Fruit fly (Drosophila melanogaster): ENCODE measurements around the gene gt.
A peak's percentile ranks its signal among the peaks of the same experiment; 100 is the strongest.

Gene gt

DNA sequence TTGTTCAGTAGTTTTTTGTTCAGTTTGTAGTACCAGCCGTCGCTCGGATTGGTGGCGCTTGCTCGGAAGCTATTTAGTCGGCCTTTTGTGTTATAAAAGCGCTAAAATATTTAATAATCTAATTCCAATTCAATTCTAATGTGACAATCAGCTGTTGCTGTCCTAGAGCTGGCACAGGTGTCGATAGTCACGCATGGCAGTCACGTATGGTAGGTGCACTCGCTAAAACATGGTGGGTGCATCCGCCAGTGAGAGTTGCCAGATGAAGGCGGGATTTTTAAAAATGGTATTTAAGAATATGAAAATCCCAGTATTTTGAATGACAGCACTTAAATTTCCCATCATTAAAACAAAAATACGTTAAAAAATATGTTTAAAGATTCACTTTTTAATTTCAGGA lies 15.0 kb upstream of the gt start, which contains the start of gene tko:
TSS of gene tko (minus strand) at position 179 of the 400 bp plus-strand sequence.
- TF ChIP-seq CG8478 (optimal IDR thresholded peaks at IDR 0.05) (no peak), CTCF (optimal IDR thresholded peaks at IDR 0.05) (peak in 1 of 2 experiments; percentile 62)

DNA sequence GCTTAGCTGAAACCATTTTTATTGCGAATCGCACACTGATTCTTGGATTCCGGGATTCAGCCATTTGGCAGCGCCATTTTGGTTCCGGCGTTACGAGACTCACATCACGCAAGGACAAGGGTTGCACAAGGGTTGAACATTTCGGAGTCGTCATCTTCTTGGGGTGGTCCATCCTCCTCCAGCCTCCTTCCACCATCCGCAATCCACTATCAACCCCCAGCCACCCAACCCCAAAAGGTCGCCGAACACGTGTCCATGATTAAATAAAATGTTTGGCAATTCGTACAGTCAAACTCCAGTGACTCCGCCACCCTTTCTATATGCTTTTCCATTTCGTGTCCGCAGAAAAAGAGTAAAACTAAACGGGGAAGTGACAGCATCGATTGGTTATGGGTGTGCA lies 11.5 kb upstream of the gt start:
- TF ChIP-seq CG8478 (optimal IDR thresholded peaks at IDR 0.05), result no peak
- TF ChIP-seq CTCF (optimal IDR thresholded peaks at IDR 0.05), result no peak

DNA sequence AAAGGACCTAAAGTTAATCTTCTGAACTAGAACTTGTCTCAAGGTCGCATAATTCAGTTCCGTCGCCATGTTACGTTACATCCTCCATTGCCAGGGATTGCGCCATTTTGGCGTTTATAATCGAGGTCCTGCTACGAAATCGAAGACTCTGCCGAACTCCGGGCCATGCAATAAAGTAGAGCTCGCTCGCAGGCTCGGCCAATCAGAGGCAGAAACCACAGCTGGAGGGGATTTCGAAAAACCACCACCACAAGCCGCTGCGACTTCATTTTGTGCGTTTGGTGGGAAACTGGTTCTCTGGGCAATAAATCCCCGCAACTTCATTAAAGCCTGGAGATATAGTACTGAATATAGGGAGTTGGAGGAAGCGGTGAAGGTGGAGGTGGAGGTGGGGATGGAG lies 6.1 kb upstream of the gt start:
- TF ChIP-seq CTCF (optimal IDR thresholded peaks at IDR 0.05) (no peak), CG8478 (optimal IDR thresholded peaks at IDR 0.05) (no peak)

DNA sequence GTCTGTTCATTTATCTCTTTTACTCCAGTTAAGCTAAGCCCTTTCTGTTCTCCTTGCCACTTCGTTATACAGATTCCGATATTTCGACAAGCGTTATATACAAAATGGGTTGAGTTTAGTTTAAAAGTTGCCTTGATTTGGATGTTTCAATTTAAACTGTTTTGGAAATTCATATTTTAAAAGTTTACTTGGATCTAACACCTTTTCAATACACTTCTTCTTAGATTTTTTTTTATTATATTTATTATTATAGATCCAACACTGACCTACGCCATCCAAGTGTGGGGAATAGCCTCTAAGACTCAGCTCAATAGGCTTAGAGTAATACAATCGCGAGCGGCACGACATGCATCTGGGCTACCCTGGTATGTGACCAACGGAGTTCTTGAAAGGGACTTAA lies 3.0 kb downstream of the gt start, which contains the start of gene CG32797:
TSS of gene CG32797 (minus strand) at position 101 of the 400 bp plus-strand sequence.
- TF ChIP-seq CG8478 (optimal IDR thresholded peaks at IDR 0.05), result no peak
- no peak for TF ChIP-seq CTCF (optimal IDR thresholded peaks at IDR 0.05)

DNA sequence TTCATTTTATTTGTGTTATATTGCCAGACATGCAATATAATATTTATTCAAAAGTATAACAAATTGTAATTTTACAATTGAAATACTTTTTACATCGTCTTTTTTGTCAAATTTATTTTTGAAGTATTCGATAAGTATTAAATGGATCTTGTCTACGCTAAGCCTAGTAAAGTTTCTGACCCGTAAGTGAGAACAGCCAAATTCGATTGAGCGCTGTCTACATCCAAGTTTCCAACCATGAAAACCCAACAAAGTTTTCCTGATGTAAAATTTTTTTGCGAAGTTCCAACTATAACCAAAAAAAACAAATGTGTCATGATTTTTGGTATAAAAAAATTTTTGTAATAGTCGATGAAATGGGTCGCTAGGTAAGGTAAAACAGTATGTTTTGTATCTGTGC lies 9.2 kb downstream of the gt start:
- TF ChIP-seq CTCF (optimal IDR thresholded peaks at IDR 0.05), result peak; percentile 46 to 83
- no peak for TF ChIP-seq CG8478 (optimal IDR thresholded peaks at IDR 0.05)

DNA sequence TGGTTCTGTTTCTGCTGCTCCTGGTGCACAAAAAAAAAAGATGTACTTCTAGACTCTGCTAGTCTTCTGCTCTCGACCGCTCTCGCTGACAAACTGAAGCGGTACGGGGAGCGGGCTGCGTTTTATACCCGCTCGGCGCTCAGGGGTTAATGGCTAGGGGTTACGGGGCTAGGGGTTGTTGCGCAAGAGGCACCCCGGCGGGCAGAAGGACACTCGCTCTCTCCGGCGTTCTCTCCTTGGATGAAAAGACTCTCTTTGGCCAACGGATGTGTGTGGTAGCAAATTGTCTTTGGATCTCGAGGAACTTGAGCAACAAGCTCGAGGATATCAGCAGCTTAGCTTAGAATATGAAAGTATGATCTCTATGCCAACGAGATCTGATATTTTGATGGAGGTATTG lies 18.0 kb downstream of the gt start, which contains the start of gene CG12496:
TSS of gene CG12496 (minus strand) at position 97 of the 400 bp plus-strand sequence.
- no peak for TF ChIP-seq CG8478 (optimal IDR thresholded peaks at IDR 0.05)

DNA sequence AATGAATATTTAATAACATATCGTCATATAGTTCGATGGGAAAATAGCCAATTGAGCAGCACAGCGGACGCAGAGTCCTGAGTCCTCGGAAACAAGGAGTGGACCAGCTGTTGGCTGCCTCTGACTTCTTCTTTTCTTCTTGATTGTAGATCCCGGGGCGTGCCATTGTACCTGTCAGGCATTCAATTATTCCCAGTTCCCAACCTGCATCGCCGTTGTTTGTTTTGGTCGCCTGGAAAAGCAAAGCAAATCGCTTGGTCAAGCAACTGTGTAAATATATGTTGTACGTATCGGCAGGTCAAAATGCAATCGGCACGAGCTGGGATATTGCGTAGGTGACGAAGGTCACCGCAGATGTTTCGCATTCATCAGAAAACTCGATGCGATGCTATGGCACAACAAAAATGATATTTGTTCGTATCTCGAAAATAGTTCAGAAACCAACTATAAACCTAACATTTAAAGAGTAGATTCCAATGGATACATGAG lies 20.0 kb downstream of the gt start:
- TF ChIP-seq CTCF (optimal IDR thresholded peaks at IDR 0.05) (no peak), CG8478 (optimal IDR thresholded peaks at IDR 0.05) (no peak)

DNA sequence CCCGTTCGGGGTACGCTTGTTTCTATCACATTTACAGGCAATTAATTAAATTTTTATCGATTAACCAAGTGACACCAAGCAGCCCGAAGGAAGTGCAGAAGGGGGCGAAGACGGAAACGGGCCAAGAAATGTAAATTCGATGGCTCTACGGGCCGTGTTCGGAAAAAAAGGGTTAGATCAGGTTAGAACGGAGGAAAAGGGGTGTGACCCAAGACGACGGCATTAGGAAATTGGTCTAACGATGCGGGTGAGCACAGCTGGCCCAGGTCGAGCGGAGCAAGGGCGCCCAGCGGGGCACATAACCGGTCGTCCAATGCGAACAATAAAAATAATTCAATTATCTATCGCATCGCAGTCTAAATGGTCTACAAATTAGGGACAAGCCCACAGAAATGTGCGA lies 29.3 kb downstream of the gt start:
- TF ChIP-seq CG8478 (optimal IDR thresholded peaks at IDR 0.05) (no peak), CTCF (optimal IDR thresholded peaks at IDR 0.05) (no peak)

DNA sequence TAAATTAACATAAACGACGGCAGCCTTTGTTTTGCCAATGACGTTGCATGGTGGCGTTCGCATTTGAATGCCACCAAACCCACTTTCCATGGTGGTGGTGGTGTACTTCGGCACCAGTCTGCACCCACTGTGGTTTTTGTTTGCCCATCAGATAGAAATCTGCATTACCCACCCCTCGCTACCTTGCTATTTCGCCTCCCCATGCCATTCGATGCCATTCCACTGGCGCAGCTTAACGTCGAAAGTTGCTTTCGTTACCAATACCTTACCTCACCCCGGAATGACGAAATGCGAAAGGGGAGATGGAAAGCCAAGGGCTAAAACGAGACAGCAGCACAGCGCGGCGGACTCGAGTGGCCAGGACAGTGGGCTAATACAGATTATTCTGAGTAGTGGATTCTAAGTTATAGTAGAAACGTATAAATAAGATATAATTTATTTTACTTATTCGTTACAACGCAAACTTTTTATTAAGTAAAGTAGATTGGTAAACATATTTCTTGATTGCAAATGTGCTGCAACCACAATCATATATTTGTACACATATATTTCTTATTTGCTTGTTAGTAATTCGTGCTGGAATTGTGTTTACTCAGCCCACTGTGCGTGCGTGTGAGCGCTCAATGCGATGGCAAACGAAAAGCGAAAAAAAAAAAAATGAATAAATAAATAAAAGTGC lies 32.4 kb downstream of the gt start:
- TF ChIP-seq CTCF (optimal IDR thresholded peaks at IDR 0.05) (no peak), CG8478 (optimal IDR thresholded peaks at IDR 0.05) (no peak)

DNA sequence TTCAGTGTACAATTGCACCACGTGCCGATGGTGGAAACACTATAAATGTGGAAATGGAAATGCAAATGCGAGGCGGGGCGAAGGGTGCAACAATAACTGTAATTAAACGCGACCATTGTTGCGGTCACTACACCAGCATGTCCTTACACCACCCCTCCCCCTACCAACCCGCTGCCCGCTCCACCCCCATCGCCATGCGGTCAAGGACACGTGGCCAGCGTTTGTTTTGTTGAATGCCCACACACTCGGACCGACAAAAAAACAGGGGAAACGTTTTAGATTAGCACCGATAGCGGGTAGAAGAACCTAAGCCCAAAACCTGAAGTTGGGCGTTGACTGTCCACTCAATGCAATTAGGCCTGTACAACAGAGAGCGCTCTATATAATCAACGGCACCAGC lies 34.3 kb downstream of the gt start:
- TF ChIP-seq CG8478 (optimal IDR thresholded peaks at IDR 0.05) (no peak), CTCF (optimal IDR thresholded peaks at IDR 0.05) (no peak)

DNA sequence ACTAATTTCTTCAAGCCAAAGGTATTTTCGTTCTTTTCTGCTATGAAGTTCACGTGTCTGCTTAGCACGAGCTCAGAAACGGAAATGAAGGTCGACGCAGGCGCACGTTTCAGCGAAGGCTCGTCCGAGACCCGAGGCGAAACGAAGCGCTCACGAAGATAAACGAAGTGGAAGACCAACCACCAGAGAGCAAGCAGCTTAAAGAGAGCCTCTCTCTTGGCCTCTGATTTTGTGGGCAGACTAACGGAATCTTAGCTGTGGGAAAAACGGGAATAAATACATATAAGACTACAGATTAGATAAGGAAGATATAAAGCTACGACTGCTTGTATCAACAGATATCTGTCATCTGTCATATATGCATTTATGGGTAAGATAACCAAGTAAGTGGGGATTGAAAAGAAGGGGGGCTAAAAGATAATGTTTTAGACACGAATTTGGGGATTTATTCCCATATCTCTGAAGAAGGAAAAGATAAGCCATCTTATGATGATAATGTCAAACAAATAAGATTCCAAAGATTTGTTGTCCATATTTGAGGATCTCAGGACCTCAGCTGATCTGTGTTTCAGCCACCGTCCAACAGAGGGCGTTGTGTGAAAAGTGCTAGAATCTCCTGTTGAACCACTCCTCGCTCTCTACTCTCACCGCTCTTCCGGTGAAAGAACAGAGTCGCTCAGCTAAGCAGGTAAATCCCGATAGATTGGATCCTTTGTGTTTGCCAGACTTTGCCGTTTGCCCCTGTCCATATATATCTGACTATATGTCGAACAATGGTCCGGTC lies 41.0 kb downstream of the gt start, which contains the start of gene PsGEF:
TSS of gene PsGEF (minus strand) at position 86 of the 784 bp plus-strand sequence.
- peak; percentile 89 to 93 for TF ChIP-seq CTCF (optimal IDR thresholded peaks at IDR 0.05)
- TF ChIP-seq CG8478 (optimal IDR thresholded peaks at IDR 0.05), result no peak

DNA sequence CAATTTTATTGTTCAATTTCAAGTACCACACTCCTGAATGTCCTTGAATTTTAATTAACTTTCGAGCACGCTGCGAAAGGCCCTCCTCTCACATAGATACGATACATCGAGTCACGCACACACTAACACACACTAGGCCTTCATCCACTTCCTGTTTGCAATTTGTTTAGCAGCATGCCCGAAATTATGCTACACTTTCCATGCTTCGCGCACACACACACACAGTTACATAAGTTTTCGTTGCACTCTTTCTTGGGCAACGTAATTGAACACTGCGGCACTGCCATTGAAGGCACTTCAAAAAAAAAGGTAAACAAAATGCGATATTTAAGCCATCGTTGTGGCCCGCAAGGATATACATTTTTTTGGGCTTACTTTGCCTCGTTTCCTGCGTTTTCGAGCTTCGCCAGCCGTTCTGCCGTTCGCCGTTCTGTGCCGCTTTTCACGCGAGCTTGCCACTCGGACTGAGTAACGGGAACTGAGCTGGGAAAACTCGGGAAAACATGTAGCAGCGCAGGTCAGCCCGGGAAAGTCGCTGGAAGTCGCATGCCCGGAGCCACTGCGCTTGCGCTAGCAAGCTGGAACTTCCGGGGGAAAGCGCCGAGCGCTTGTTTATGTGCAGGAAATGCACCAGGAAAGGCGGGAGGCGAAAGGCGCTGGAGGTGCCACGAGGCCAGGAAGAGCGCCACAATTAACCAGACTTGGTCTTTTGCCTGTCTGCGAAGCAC lies 45.5 kb downstream of the gt start:
- TF ChIP-seq CG8478 (optimal IDR thresholded peaks at IDR 0.05), result no peak
- TF ChIP-seq CTCF (optimal IDR thresholded peaks at IDR 0.05), result no peak

All from S2 (cell line).